Fruit fly (Drosophila melanogaster): ENCODE data around the gene Flacc.

Flacc gene

dm6 chrX:18942648-18943047, 49.2 kb upstream of the Flacc start:
- TF ChIP-seq sens (GFP tag) (no peak), ewg (GFP tag; optimal IDR thresholded peaks at IDR 0.05) (peak; percentile 28), esg (GFP tag; conservative IDR thresholded peaks at IDR 0.05) (no peak), CG4820 (GFP tag; optimal IDR thresholded peaks at IDR 0.05) (no peak), CG6254 (GFP tag; optimal IDR thresholded peaks at IDR 0.05) (no peak), crol (GFP tag; IDR thresholded peaks at IDR 0.05) (peak; percentile 72), CG2129 (GFP tag; IDR thresholded peaks at IDR 0.05; ENCODE audit: partially characterized antibody) (no peak), pho (GFP tag; optimal IDR thresholded peaks at IDR 0.05) (no peak), CG11398 (GFP tag; optimal IDR thresholded peaks at IDR 0.05) (no peak)

- TF ChIP-seq CG8359 (GFP tag; optimal IDR thresholded peaks at IDR 0.05; ENCODE audit: borderline replicate concordance) (peak; percentile 98), sna (GFP tag; IDR thresholded peaks at IDR 0.05; ENCODE audit: partially characterized antibody) (no peak), sens (GFP tag) (peak; percentile 6)
Measured at dm6 chrX:18941980-18942379, 48.5 kb upstream of the Flacc start.

dm6 chrX:18939429-18939828, 46.0 kb upstream of the Flacc start:
- TF ChIP-seq E2f2 (GFP tag; IDR thresholded peaks at IDR 0.05) = no peak
- TF ChIP-seq CG10431 (GFP tag; optimal IDR thresholded peaks at IDR 0.05) = peak; percentile 22
- peak; percentile 13 for TF ChIP-seq oc (tag; optimal IDR thresholded peaks at IDR 0.05)
- TF ChIP-seq CG34376 (GFP tag; optimal IDR thresholded peaks at IDR 0.05) = no peak
- peak; percentile 17 for TF ChIP-seq sd (tag; optimal IDR thresholded peaks at IDR 0.05)
- TF ChIP-seq CG2199 (GFP tag; IDR thresholded peaks at IDR 0.05) = peak; percentile 68; the same call in 2 of the 3 replicates
- no peak for TF ChIP-seq gt (GFP tag; IDR thresholded peaks at IDR 0.05)
- TF ChIP-seq CG8281 (tag; optimal IDR thresholded peaks at IDR 0.05) = no peak
- no peak for TF ChIP-seq ci (GFP tag; IDR thresholded peaks at IDR 0.05)
- peak; percentile 64 for TF ChIP-seq abd-A (tag; optimal IDR thresholded peaks at IDR 0.05)
- peak; percentile 3 for TF ChIP-seq CG13894 (tag; optimal IDR thresholded peaks at IDR 0.05)
- TF ChIP-seq mld (GFP tag; IDR thresholded peaks at IDR 0.05; ENCODE audit: partially characterized antibody) = no peak
- peak; percentile 75; the same call in 2 of the 3 replicates for TF ChIP-seq sr (GFP tag; IDR thresholded peaks at IDR 0.05)
- peak; percentile 90 for TF ChIP-seq CG4360 (GFP tag; IDR thresholded peaks at IDR 0.05)
- peak in 1 of 2 experiments; percentile 16 for TF ChIP-seq Pdp1 (GFP tag; optimal IDR thresholded peaks at IDR 0.05)
- TF ChIP-seq sqz (GFP tag; optimal IDR thresholded peaks at IDR 0.05) = peak; percentile 86
- TF ChIP-seq slou (GFP tag; optimal IDR thresholded peaks at IDR 0.05) = no peak

dm6 chrX:18938127-18938939, 44.9 kb upstream of the Flacc start:
- no peak for TF ChIP-seq sc (optimal IDR thresholded peaks at IDR 0.05)
- TF ChIP-seq sc (GFP tag; optimal IDR thresholded peaks at IDR 0.05) = peak; percentile 26
- no peak for TF ChIP-seq nau (GFP tag; optimal IDR thresholded peaks at IDR 0.05)
- TF ChIP-seq CG12744 (GFP tag; optimal IDR thresholded peaks at IDR 0.05) = no peak
- TF ChIP-seq CG10979 (tag; optimal IDR thresholded peaks at IDR 0.05) = peak; percentile 73
- no peak for TF ChIP-seq fd64A (GFP tag; optimal IDR thresholded peaks at IDR 0.05)
- TF ChIP-seq Taf1 (GFP tag; IDR thresholded peaks at IDR 0.05) = peak; percentile 30; the same call in 1 of the 2 replicates
- no peak for TF ChIP-seq CG14667 (GFP tag; IDR thresholded peaks at IDR 0.05)
- TF ChIP-seq Drgx (GFP tag; IDR thresholded peaks at IDR 0.05) = peak; percentile 46; the same call in 1 of the 2 replicates
- no peak for TF ChIP-seq CG3163 (GFP tag; optimal IDR thresholded peaks at IDR 0.05)
- no peak for TF ChIP-seq da (GFP tag; optimal IDR thresholded peaks at IDR 0.05)
- TF ChIP-seq CG30431 (GFP tag; optimal IDR thresholded peaks at IDR 0.05) = peak; percentile 7
- no peak for TF ChIP-seq CG17802 (tag; optimal IDR thresholded peaks at IDR 0.05)
- no peak for TF ChIP-seq CG11696 (GFP tag; IDR thresholded peaks at IDR 0.05)
- peak; percentile 64 for TF ChIP-seq chm (GFP tag; IDR thresholded peaks at IDR 0.05)
- TF ChIP-seq Vsx1 (GFP tag; optimal IDR thresholded peaks at IDR 0.05) = peak; percentile 1
- no peak for TF ChIP-seq pnt (GFP tag; optimal IDR thresholded peaks at IDR 0.05)
- TF ChIP-seq kay (GFP tag; optimal IDR thresholded peaks at IDR 0.05) = peak; percentile 29
- TF ChIP-seq CG12769 (tag; optimal IDR thresholded peaks at IDR 0.05) = no peak
